Fruit fly (Drosophila melanogaster) whole organism, wandering third instar larva: ENCODE data around the gene CG14383.

Experiments
- Abd-B ChIP-seq: fragments of >200 bp; optimal IDR thresholded peaks from 2 replicates; lab custom pipeline; 2017; ENCODE audit warnings: missing biosample characterization, missing genetic modification characterization
- CG32264 ChIP-seq: fragments of 200-800 bp; sonication (Bioruptor generic); optimal IDR thresholded peaks from 2 replicates; lab custom pipeline; 2016; ENCODE audit warnings: missing biosample characterization, missing genetic modification characterization
- CG9705 ChIP-seq: fragments of 200-800 bp; sonication (Bioruptor generic); optimal IDR thresholded peaks from 2 replicates; lab custom pipeline; 2018; ENCODE audit warnings: missing biosample characterization, mild to moderate bottlenecking, missing genetic modification characterization
- CrebA ChIP-seq: fragments of 200-800 bp; sonication (Bioruptor generic); optimal IDR thresholded peaks from 2 replicates; lab custom pipeline; 2016; ENCODE audit warnings: missing biosample characterization, mild to moderate bottlenecking, missing genetic modification characterization, borderline replicate concordance
- Dfd ChIP-seq: fragments of >200 bp; optimal IDR thresholded peaks from 2 replicates; lab custom pipeline; 2017; ENCODE audit warnings: missing biosample characterization, missing genetic modification characterization
- Dif ChIP-seq: fragments of 200-275, 200-300 bp; sonication (Bioruptor generic); optimal IDR thresholded peaks from 2 replicates; lab custom pipeline; 2018; ENCODE audit warnings: missing biosample characterization, missing genetic modification characterization; ENCODE audit not compliant: partially characterized antibody
- GATAd ChIP-seq: sonication (Bioruptor generic); optimal IDR thresholded peaks from 2 replicates; lab custom pipeline; 2016; ENCODE audit warnings: missing biosample characterization, missing genetic modification characterization
- HLH106 ChIP-seq: fragments of 200-800 bp; optimal IDR thresholded peaks from 3 replicates; lab custom pipeline; 2019; ENCODE audit warnings: missing biosample characterization, mild to moderate bottlenecking, missing genetic modification characterization, moderate library complexity
- Hnf4 ChIP-seq: fragments of 200-800 bp; sonication (Bioruptor generic); optimal IDR thresholded peaks from 2 replicates; lab custom pipeline; 2016; ENCODE audit warnings: missing biosample characterization, mild to moderate bottlenecking, missing genetic modification characterization
- Hr78 ChIP-seq: fragments of >200 bp; optimal IDR thresholded peaks from 2 replicates; lab custom pipeline; 2017; ENCODE audit warnings: missing biosample characterization, missing genetic modification characterization
- Hr83 ChIP-seq: fragments of 200-300 bp; sonication (Bioruptor generic); optimal IDR thresholded peaks from 2 replicates; lab custom pipeline; 2016; ENCODE audit warnings: missing biosample characterization, mild to moderate bottlenecking, missing genetic modification characterization, moderate library complexity; ENCODE audit not compliant: poor library complexity, severe bottlenecking
- Jra ChIP-seq: sonication (Bioruptor generic); optimal IDR thresholded peaks from 2 replicates; lab custom pipeline; 2016; ENCODE audit warnings: missing biosample characterization, missing genetic modification characterization
- Mio ChIP-seq: sonication (Bioruptor generic); optimal IDR thresholded peaks from 2 replicates; lab custom pipeline; 2016; ENCODE audit warnings: missing biosample characterization, missing genetic modification characterization
- Myc ChIP-seq: fragments of >200 bp; optimal IDR thresholded peaks from 2 replicates; lab custom pipeline; 2017
- N ChIP-seq: fragments of >200 bp; optimal IDR thresholded peaks from 2 replicates; lab custom pipeline; 2018; ENCODE audit warnings: missing biosample characterization, missing external identifiers, missing genetic modification characterization
- OdsH ChIP-seq: fragments of 200-800 bp; sonication (Bioruptor generic); optimal IDR thresholded peaks from 2 replicates; lab custom pipeline; 2016; ENCODE audit warnings: missing biosample characterization, mild to moderate bottlenecking, missing genetic modification characterization
- Rel ChIP-seq, 2 experiments: fragments of 200-800 bp; sonication (Bioruptor generic) in 1 of 2; optimal IDR thresholded peaks; 2 replicates in 1 of 2; 3 replicates in 1 of 2; lab custom pipeline; 2016 to 2019; ENCODE audit warnings: mild to moderate bottlenecking in 2 of 2, missing biosample characterization in 2 of 2, missing genetic modification characterization in 2 of 2, moderate library complexity in 1 of 2
- Sp1 ChIP-seq: fragments of 200-800 bp; sonication (Bioruptor generic); optimal IDR thresholded peaks from 3 replicates; lab custom pipeline; 2019; ENCODE audit warnings: missing biosample characterization, mild to moderate bottlenecking, missing genetic modification characterization, moderate library complexity
- Vsx2 ChIP-seq: fragments of 200-300, 225-300 bp; sonication (Bioruptor generic); optimal IDR thresholded peaks from 2 replicates; lab custom pipeline; 2018; ENCODE audit warnings: missing biosample characterization, missing genetic modification characterization; ENCODE audit not compliant: partially characterized antibody
- br ChIP-seq: fragments of 200-800 bp; sonication (Bioruptor generic); optimal IDR thresholded peaks from 2 replicates; lab custom pipeline; 2016; ENCODE audit warnings: missing biosample characterization, missing genetic modification characterization
- brk ChIP-seq: fragments of 200-800 bp; sonication (Bioruptor generic); optimal IDR thresholded peaks from 2 replicates; lab custom pipeline; 2016; ENCODE audit warnings: missing biosample characterization, mild to moderate bottlenecking, missing genetic modification characterization
- dl ChIP-seq, 2 experiments: fragments of 175-275, 200-275 bp in 1 of 2; fragments of 200-275 bp in 1 of 2; sonication (Bioruptor generic); optimal IDR thresholded peaks; lab custom pipeline; 2018; ENCODE audit warnings: mild to moderate bottlenecking in 2 of 2, missing biosample characterization in 2 of 2, missing genetic modification characterization in 2 of 2, moderate library complexity in 2 of 2; ENCODE audit not compliant: partially characterized antibody in 2 of 2, insufficient read depth in 1 of 2
- dmrt93B ChIP-seq: fragments of 200-800 bp; sonication (Bioruptor generic); optimal IDR thresholded peaks from 2 replicates; lab custom pipeline; 2018; ENCODE audit warnings: missing biosample characterization, mild to moderate bottlenecking, missing genetic modification characterization
- dsf ChIP-seq: sonication (Bioruptor generic); optimal IDR thresholded peaks from 2 replicates; lab custom pipeline; 2016; ENCODE audit warnings: missing biosample characterization, missing genetic modification characterization, borderline replicate concordance
- ey ChIP-seq: fragments of 200-800 bp; sonication (Bioruptor generic); optimal IDR thresholded peaks from 2 replicates; lab custom pipeline; 2016; ENCODE audit warnings: missing biosample characterization, missing genetic modification characterization
- foxo ChIP-seq, 2 experiments: fragments of 200-800 bp; sonication (Bioruptor generic); optimal IDR thresholded peaks; 2 replicates in 1 of 2; 3 replicates in 1 of 2; lab custom pipeline; 2016 to 2017; ENCODE audit warnings: missing biosample characterization in 2 of 2, missing genetic modification characterization in 2 of 2
- fru ChIP-seq: fragments of 200-800 bp; sonication (Bioruptor generic); optimal IDR thresholded peaks from 3 replicates; lab custom pipeline; 2016; ENCODE audit warnings: missing biosample characterization, mild to moderate bottlenecking, missing genetic modification characterization
- h ChIP-seq: fragments of 200-800 bp; sonication (Bioruptor generic); optimal IDR thresholded peaks from 3 replicates; lab custom pipeline; 2016; ENCODE audit warnings: missing biosample characterization, mild to moderate bottlenecking, missing genetic modification characterization
- jim ChIP-seq: fragments of 175-275, 200-325 bp; sonication (Bioruptor generic); optimal IDR thresholded peaks from 2 replicates; lab custom pipeline; 2016; ENCODE audit warnings: missing biosample characterization, mild to moderate bottlenecking, missing genetic modification characterization
- lola ChIP-seq: fragments of >200 bp; optimal IDR thresholded peaks from 2 replicates; lab custom pipeline; 2017; ENCODE audit warnings: missing biosample characterization, missing genetic modification characterization
- pan ChIP-seq: fragments of >200 bp; optimal IDR thresholded peaks from 2 replicates; lab custom pipeline; 2017
- psq ChIP-seq: fragments of 200-800 bp; sonication (Bioruptor generic); optimal IDR thresholded peaks from 3 replicates; lab custom pipeline; 2017; ENCODE audit warnings: missing biosample characterization, mild to moderate bottlenecking, missing genetic modification characterization, moderate library complexity
- rgr ChIP-seq: fragments of 200-800 bp; sonication (Bioruptor generic); optimal IDR thresholded peaks from 3 replicates; lab custom pipeline; 2016; ENCODE audit warnings: missing biosample characterization, mild to moderate bottlenecking, missing genetic modification characterization
- sage ChIP-seq: fragments of 200-800 bp; sonication (Bioruptor generic); optimal IDR thresholded peaks from 2 replicates; lab custom pipeline; 2016; ENCODE audit warnings: missing biosample characterization, mild to moderate bottlenecking, missing genetic modification characterization
- sv ChIP-seq: fragments of 200-800 bp; sonication (Bioruptor generic); optimal IDR thresholded peaks from 3 replicates; lab custom pipeline; 2016; ENCODE audit warnings: missing biosample characterization, missing genetic modification characterization
- tai ChIP-seq: sonication (Bioruptor generic); optimal IDR thresholded peaks from 2 replicates; lab custom pipeline; 2016; ENCODE audit warnings: missing biosample characterization, missing genetic modification characterization
- usp ChIP-seq: fragments of >200 bp; optimal IDR thresholded peaks from 2 replicates; lab custom pipeline; 2017; ENCODE audit warnings: missing biosample characterization, missing genetic modification characterization
- woc ChIP-seq: sonication (Bioruptor generic); optimal IDR thresholded peaks from 2 replicates; lab custom pipeline; 2016; ENCODE audit warnings: missing biosample characterization, mild to moderate bottlenecking, missing genetic modification characterization

CG14383 gene

dm6 chr3R:12982167-12982981, 5.9 kb downstream of the CG14383 start:
- no peak for TF ChIP-seq Mio (GFP tag; lab: Kevin White, UChicago)
- peak; percentile 24 for TF ChIP-seq Hnf4 (GFP tag; lab: Kevin White, UChicago)
- TF ChIP-seq Sp1 (GFP tag; lab: Kevin White, UChicago), result peak; percentile 61
- no peak for TF ChIP-seq Vsx2 (GFP tag; lab: Kevin White, UChicago)
- no peak for TF ChIP-seq Dif (GFP tag; lab: Kevin White, UChicago)
- no peak for TF ChIP-seq lola (GFP tag; lab: Kevin White, UChicago)
- TF ChIP-seq rgr (GFP tag; lab: Kevin White, UChicago), result peak; percentile 67
- peak; percentile 62 for TF ChIP-seq h (GFP tag; lab: Kevin White, UChicago)
- TF ChIP-seq CG9705 (GFP tag; lab: Kevin White, UChicago), result peak; percentile 33
- peak; percentile 30 for TF ChIP-seq Hr83 (GFP tag; lab: Kevin White, UChicago)
- no peak for TF ChIP-seq CG32264 (GFP tag; lab: Kevin White, UChicago)
- no peak for TF ChIP-seq jim (GFP tag; lab: Kevin White, UChicago)
- TF ChIP-seq dl (GFP tag; optimal IDR thresholded peaks at IDR 0.05; lab: Kevin White, UChicago; ENCODE audit: insufficient read depth in 1 of 2, partially characterized antibody in 2 of 2), result no peak
- peak; percentile 43 for TF ChIP-seq sage
- no peak for TF ChIP-seq Jra (GFP tag; lab: Kevin White, UChicago)
- TF ChIP-seq foxo (GFP tag; optimal IDR thresholded peaks at IDR 0.05; lab: Kevin White, UChicago), result peak in 1 of 2 experiments; percentile 65
- no peak for TF ChIP-seq Dfd (GFP tag; lab: Kevin White, UChicago)
- TF ChIP-seq Abd-B (GFP tag; lab: Kevin White, UChicago), result no peak
- TF ChIP-seq dmrt93B (GFP tag; lab: Kevin White, UChicago), result no peak
- TF ChIP-seq dsf (GFP tag; lab: Kevin White, UChicago), result no peak
- TF ChIP-seq brk (GFP tag; lab: Kevin White, UChicago), result peak; percentile 45
- TF ChIP-seq tai (GFP tag; lab: Kevin White, UChicago), result no peak
- no peak for TF ChIP-seq CrebA (GFP tag; lab: Kevin White, UChicago)
- TF ChIP-seq OdsH (GFP tag; lab: Kevin White, UChicago), result peak; percentile 62
- no peak for TF ChIP-seq Hr78 (GFP tag; lab: Kevin White, UChicago)
- peak; percentile 70 for TF ChIP-seq HLH106
- no peak for TF ChIP-seq pan (lab: Kevin White, UChicago)
- TF ChIP-seq N (GFP tag; lab: Kevin White, UChicago), result no peak
- TF ChIP-seq br (GFP tag; lab: Kevin White, UChicago), result peak; percentile 38
- peak; percentile 47 for TF ChIP-seq sv
- TF ChIP-seq GATAd, result no peak
- TF ChIP-seq fru (GFP tag; lab: Kevin White, UChicago), result peak; percentile 63
- no peak for TF ChIP-seq Rel (GFP tag; optimal IDR thresholded peaks at IDR 0.05; lab: Kevin White, UChicago)
- TF ChIP-seq Rel (tag; optimal IDR thresholded peaks at IDR 0.05; lab: Kevin White, UChicago), result peak; percentile 54
- TF ChIP-seq psq, result peak; percentile 60
- no peak for TF ChIP-seq Myc
- peak; percentile 43 for TF ChIP-seq ey (GFP tag; lab: Kevin White, UChicago)
- TF ChIP-seq woc (GFP tag; lab: Kevin White, UChicago), result peak; percentile 59
- TF ChIP-seq usp, result no peak
